Worm (Caenorhabditis elegans) whole organism, L3 larva: ENCODE data around the gene K03A1.4.

ENCODE experiments used
- daf-12 ChIP-seq: fragments of 150-350 bp; optimal IDR thresholded peaks from 2 replicates; lab custom pipeline; 2014; ENCODE audit warnings: missing biosample characterization, missing genetic modification reagents, missing genetic modification characterization
- mdl-1 ChIP-seq: fragments of 150-350 bp; optimal IDR thresholded peaks from 2 replicates; lab custom pipeline; 2014; ENCODE audit warnings: missing biosample characterization, missing genetic modification characterization
- nhr-11 ChIP-seq: fragments of 150-350 bp; optimal IDR thresholded peaks from 2 replicates; lab custom pipeline; 2014; ENCODE audit warnings: missing biosample characterization, missing genetic modification characterization
- nhr-12 ChIP-seq: fragments of 150-350 bp; optimal IDR thresholded peaks from 2 replicates; lab custom pipeline; 2014; ENCODE audit warnings: missing biosample characterization, missing genetic modification characterization
- nhr-237 ChIP-seq: fragments of 150-350 bp; optimal IDR thresholded peaks from 2 replicates; lab custom pipeline; 2014; ENCODE audit warnings: missing biosample characterization, missing genetic modification characterization
- nhr-28 ChIP-seq: fragments of 150-350 bp; optimal IDR thresholded peaks from 2 replicates; lab custom pipeline; 2014; ENCODE audit warnings: missing biosample characterization, missing genetic modification characterization
- sea-2 ChIP-seq: fragments of 150-350 bp; sonication (generic microtip); optimal IDR thresholded peaks from 4 replicates; lab custom pipeline; 2014; ENCODE audit warnings: missing biosample characterization, missing genetic modification reagents, missing genetic modification characterization
- ztf-4 ChIP-seq: fragments of 150-350 bp; optimal IDR thresholded peaks from 2 replicates; lab custom pipeline; 2014; ENCODE audit warnings: missing biosample characterization, missing genetic modification characterization

ce11 chrX:7343747-7344146, 45.2 kb upstream of the K03A1.4 start, which contains the start of gene C07D8.5:
- TF ChIP-seq sea-2 (GFP tag; lab: Kevin White, UChicago) (no peak), nhr-237 (tag; lab: Kevin White, UChicago) (no peak), nhr-28 (tag; lab: Kevin White, UChicago) (no peak), nhr-12 (tag; lab: Kevin White, UChicago) (no peak), daf-12 (tag; lab: Kevin White, UChicago) (no peak), ztf-4 (tag; lab: Kevin White, UChicago) (no peak), nhr-11 (tag; lab: Kevin White, UChicago) (no peak), mdl-1 (tag; lab: Kevin White, UChicago) (no peak)
